Worm (Caenorhabditis elegans): ENCODE measurements around the gene pezo-1.

Gene pezo-1

DNA sequence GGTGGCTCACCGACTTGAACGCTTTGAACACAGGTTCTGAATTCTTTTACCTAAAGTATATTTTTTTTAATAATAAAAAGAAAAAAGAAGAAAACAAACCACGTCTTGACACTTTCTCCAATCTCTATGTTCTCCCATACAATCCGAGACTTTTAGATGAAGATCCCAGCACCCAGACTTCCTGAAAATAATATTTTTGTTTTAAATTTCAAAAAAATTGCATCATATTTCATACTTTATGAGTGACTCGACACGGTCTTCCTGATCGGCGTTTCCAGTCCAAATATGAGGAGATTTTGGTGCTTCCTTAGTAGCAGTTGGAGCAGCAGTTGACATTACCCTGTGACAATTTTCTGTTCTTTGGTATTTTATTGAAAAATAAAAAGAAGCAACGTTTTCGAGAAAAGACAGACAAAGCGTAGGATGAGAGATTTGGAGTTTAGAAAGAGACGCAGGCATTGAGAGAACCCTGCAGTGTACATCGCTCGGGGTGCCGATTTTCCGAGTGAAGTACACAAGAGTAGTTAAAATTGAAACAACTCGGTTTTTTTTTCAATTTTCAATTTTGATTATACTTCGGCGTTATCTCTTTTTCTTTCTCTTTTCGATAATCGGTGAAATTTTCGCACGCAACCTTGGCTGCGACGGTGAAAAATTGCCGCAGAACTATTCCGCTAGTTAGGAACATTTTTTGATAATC lies 30.6 kb downstream of the pezo-1 start, which contains the start of the genes coa-4 and T20D3.14 (continued):
- TF ChIP-seq tbp1 (GFP tag; optimal IDR thresholded peaks at IDR 0.05) = peak; percentile 8

DNA sequence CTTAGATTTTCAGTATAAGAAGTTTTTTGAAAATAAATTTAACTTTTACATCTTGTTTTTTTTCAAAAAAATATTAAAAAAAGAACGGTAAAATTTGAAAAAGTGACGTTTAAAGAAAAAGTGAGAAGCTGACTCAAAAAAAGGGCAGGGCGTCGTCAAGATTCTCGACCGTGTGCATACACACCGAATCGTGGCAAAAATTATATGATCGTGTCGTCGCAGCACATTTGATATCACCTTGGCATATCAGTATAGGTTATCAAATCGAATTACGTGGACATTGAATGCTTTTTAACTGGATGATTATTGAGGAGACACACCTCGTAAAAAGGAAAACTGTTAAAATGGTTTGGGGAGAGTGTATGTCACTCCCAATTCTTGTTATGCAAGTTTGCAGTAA lies 33.3 kb downstream of the pezo-1 start:
- TF ChIP-seq aptf-3 (GFP tag; IDR thresholded peaks at IDR 0.05) (no peak), ceh-91 (GFP tag; IDR thresholded peaks at IDR 0.05) (no peak), F52B5.7 (tag; optimal IDR thresholded peaks at IDR 0.05) (no peak), sea-2 (GFP tag; IDR thresholded peaks at IDR 0.05) (no peak), lin-40 (tag; optimal IDR thresholded peaks at IDR 0.05) (no peak), nhr-179 (tag; optimal IDR thresholded peaks at IDR 0.05) (no peak), lag-1 (GFP tag; IDR thresholded peaks at IDR 0.05) (no peak), bed-2 (GFP tag; IDR thresholded peaks at IDR 0.05) (no peak), T26A5.8 (tag; optimal IDR thresholded peaks at IDR 0.05) (no peak), let-607 (tag; optimal IDR thresholded peaks at IDR 0.05) (peak; percentile 82 to 93), tbx-9 (tag; optimal IDR thresholded peaks at IDR 0.05; ENCODE audit: borderline replicate concordance) (no peak), nhr-120 (GFP tag; IDR thresholded peaks at IDR 0.05) (no peak), F57A8.1 (GFP tag; optimal IDR thresholded peaks at IDR 0.05) (no peak), attf-5 (GFP tag; optimal IDR thresholded peaks at IDR 0.05) (peak; percentile 49), snpc-1.1 (tag; optimal IDR thresholded peaks at IDR 0.05; ENCODE audit: insufficient read depth) (no peak), hmg-1.2 (GFP tag; IDR thresholded peaks at IDR 0.05) (no peak), B0035.1 (tag; optimal IDR thresholded peaks at IDR 0.05) (no peak), akir-1 (GFP tag; optimal IDR thresholded peaks at IDR 0.05) (no peak), gei-17 (GFP tag; optimal IDR thresholded peaks at IDR 0.05) (no peak), rec-8 (tag; optimal IDR thresholded peaks at IDR 0.05) (no peak), lsy-27 (tag; optimal IDR thresholded peaks at IDR 0.05; ENCODE audit: borderline replicate concordance, insufficient read depth) (no peak), Y95B8A.8 (GFP tag; IDR thresholded peaks at IDR 0.05) (no peak), nhr-27 (tag; optimal IDR thresholded peaks at IDR 0.05) (no peak), snpc-1.3 (tag; optimal IDR thresholded peaks at IDR 0.05; ENCODE audit: insufficient read depth) (no peak), F23B12.7 (tag; optimal IDR thresholded peaks at IDR 0.05; ENCODE audit: insufficient read depth) (no peak), ama-1 (optimal IDR thresholded peaks at IDR 0.05) (no peak), ama-1 (GFP tag; optimal IDR thresholded peaks at IDR 0.05) (peak in 1 of 2 experiments; percentile 30), snpc-4 (GFP tag; optimal IDR thresholded peaks at IDR 0.05) (no peak), snpc-4 (tag; optimal IDR thresholded peaks at IDR 0.05) (peak in 1 of 4 experiments; percentile 36), ekl-4 (GFP tag; IDR thresholded peaks at IDR 0.05) (no peak), let-526 (GFP tag; IDR thresholded peaks at IDR 0.05) (no peak), B0261.1 (tag; optimal IDR thresholded peaks at IDR 0.05) (no peak), F37B4.10 (GFP tag; IDR thresholded peaks at IDR 0.05) (no peak), nhr-80 (tag; optimal IDR thresholded peaks at IDR 0.05) (peak; percentile 96), ccch-3 (GFP tag; optimal IDR thresholded peaks at IDR 0.05) (no peak), hrde-1 (tag; optimal IDR thresholded peaks at IDR 0.05; ENCODE audit: borderline replicate concordance) (peak; percentile 54), repo-1 (tag; optimal IDR thresholded peaks at IDR 0.05) (no peak), dox-1 (GFP tag; IDR thresholded peaks at IDR 0.05) (peak; percentile 76), C17E4.6 (GFP tag; IDR thresholded peaks at IDR 0.05) (no peak), aptf-2 (GFP tag; conservative IDR thresholded peaks at IDR 0.05) (no peak), attf-3 (GFP tag; conservative IDR thresholded peaks at IDR 0.05) (no peak)
